Fruit fly (Drosophila melanogaster): ENCODE data around the gene CG17186.

Gene CG17186

DNA sequence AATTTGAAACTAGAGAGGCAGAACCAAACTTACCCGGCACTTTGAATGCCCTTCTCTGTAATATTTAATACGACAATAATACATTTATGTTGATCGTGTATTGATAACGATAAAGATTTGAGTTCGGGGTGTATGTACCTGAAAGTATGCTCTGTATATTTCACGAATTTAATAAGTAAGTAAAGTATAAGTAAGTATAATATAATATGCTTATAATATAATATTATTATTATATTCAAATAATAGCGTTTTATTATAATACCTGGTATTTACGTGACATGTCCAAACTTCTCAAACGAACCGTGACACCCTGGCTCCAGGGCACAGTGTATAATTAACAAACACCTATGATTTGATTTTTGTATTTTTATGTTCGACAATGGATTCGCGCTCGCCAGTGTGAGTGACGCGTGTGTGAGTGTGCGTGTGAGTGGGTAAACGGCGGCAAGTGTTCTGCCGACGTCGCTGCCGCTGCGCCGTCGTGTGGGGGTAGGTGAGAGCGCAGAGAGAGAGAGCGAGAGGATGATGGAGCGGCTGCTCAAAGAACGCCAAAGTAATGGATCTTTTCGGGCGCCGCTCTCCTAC lies 12.4 kb upstream of the CG17186 start (continued):
- TF ChIP-seq lbe (GFP tag; optimal IDR thresholded peaks at IDR 0.05) (no peak), D19B (GFP tag; optimal IDR thresholded peaks at IDR 0.05) (peak; percentile 82), E2f1 (GFP tag; IDR thresholded peaks at IDR 0.05) (no peak), CHES-1-like (GFP tag; optimal IDR thresholded peaks at IDR 0.05) (no peak), hb (GFP tag; IDR thresholded peaks at IDR 0.05; ENCODE audit: partially characterized antibody) (no peak), Asciz (GFP tag; optimal IDR thresholded peaks at IDR 0.05) (peak; percentile 73), gcm2 (GFP tag; optimal IDR thresholded peaks at IDR 0.05) (no peak), ato (GFP tag; IDR thresholded peaks at IDR 0.05; ENCODE audit: partially characterized antibody) (no peak), Dip2 (GFP tag; IDR thresholded peaks at IDR 0.05) (no peak), CG43689 (GFP tag; IDR thresholded peaks at IDR 0.05) (no peak), Fer3 (tag; optimal IDR thresholded peaks at IDR 0.05) (peak; percentile 86), crc (GFP tag; optimal IDR thresholded peaks at IDR 0.05) (no peak), Hr51 (GFP tag; optimal IDR thresholded peaks at IDR 0.05) (peak in 1 of 2 experiments; percentile 88), CG11398 (GFP tag; optimal IDR thresholded peaks at IDR 0.05) (no peak), CG11085 (GFP tag; IDR thresholded peaks at IDR 0.05) (no peak; the same call in 1 of the 2 replicates), CG3163 (GFP tag; optimal IDR thresholded peaks at IDR 0.05) (no peak), CG10431 (GFP tag; optimal IDR thresholded peaks at IDR 0.05) (no peak), unpg (GFP tag; optimal IDR thresholded peaks at IDR 0.05) (peak; percentile 74), CG4820 (GFP tag; optimal IDR thresholded peaks at IDR 0.05) (peak; percentile 48), Vsx1 (GFP tag; optimal IDR thresholded peaks at IDR 0.05) (peak; percentile 46), Neu2 (GFP tag; optimal IDR thresholded peaks at IDR 0.05; ENCODE audit: borderline replicate concordance) (no peak), CG6689 (GFP tag; IDR thresholded peaks at IDR 0.05) (0 out of 2 replicates have a peak, but pooled peaks have one; percentile 54), CG10543 (GFP tag; optimal IDR thresholded peaks at IDR 0.05) (peak; percentile 80), CG1529 (GFP tag; optimal IDR thresholded peaks at IDR 0.05) (peak; percentile 24), chinmo (GFP tag; IDR thresholded peaks at IDR 0.05; ENCODE audit: partially characterized antibody) (peak; percentile 69; the same call in 3 of the 4 replicates), CG15601 (tag; optimal IDR thresholded peaks at IDR 0.05) (peak; percentile 13), dan (GFP tag; IDR thresholded peaks at IDR 0.05) (no peak), Aef1 (GFP tag; IDR thresholded peaks at IDR 0.05) (peak; percentile 58; the same call in 2 of the 3 replicates), CG8765 (GFP tag; IDR thresholded peaks at IDR 0.05) (no peak), CG2678 (tag; optimal IDR thresholded peaks at IDR 0.05) (peak; percentile 92), scrt (GFP tag; optimal IDR thresholded peaks at IDR 0.05) (peak; percentile 80), CG11560 (tag; IDR thresholded peaks at IDR 0.05) (no peak), corto (GFP tag; optimal IDR thresholded peaks at IDR 0.05) (no peak), CG7357 (GFP tag; IDR thresholded peaks at IDR 0.05) (peak; percentile 63), z (GFP tag; IDR thresholded peaks at IDR 0.05) (peak; percentile 72; the same call in 2 of the 3 replicates), CG18764 (GFP tag; optimal IDR thresholded peaks at IDR 0.05) (peak; percentile 52), pita (GFP tag; optimal IDR thresholded peaks at IDR 0.05) (no peak), Hr39 (optimal IDR thresholded peaks at IDR 0.05) (no peak), CG11247 (GFP tag; IDR thresholded peaks at IDR 0.05) (peak; percentile 12; the same call in 1 of the 2 replicates), CoRest (tag; optimal IDR thresholded peaks at IDR 0.05) (peak; percentile 86), D19A (tag; optimal IDR thresholded peaks at IDR 0.05) (peak; percentile 97), ac (GFP tag; optimal IDR thresholded peaks at IDR 0.05) (no peak), CG14014 (GFP tag; IDR thresholded peaks at IDR 0.05) (peak; percentile 60), Xbp1 (GFP tag; optimal IDR thresholded peaks at IDR 0.05) (peak; percentile 59), Hey (tag; optimal IDR thresholded peaks at IDR 0.05) (no peak), CG13775 (GFP tag; optimal IDR thresholded peaks at IDR 0.05) (peak; percentile 43), ham (GFP tag; IDR thresholded peaks at IDR 0.05) (no peak), ase (GFP tag; IDR thresholded peaks at IDR 0.05) (no peak; the same call in 2 of the 3 replicates), CkIIα-i1 (GFP tag; IDR thresholded peaks at IDR 0.05) (no peak), crol (GFP tag; IDR thresholded peaks at IDR 0.05) (no peak)

Data from whole organism, embryonic.